Fruit fly (Drosophila melanogaster): ENCODE data around the gene Csl4.

The Csl4 gene

dm6 chr2L:11119966-11120517, 3.3 kb downstream of the Csl4 start, which contains the start of gene CG6230 (continued):
- no peak for TF ChIP-seq so (GFP tag; IDR thresholded peaks at IDR 0.05)
- no peak for TF ChIP-seq dmrt99B (tag; optimal IDR thresholded peaks at IDR 0.05)
- no peak for TF ChIP-seq dm (GFP tag; optimal IDR thresholded peaks at IDR 0.05)
- no peak for TF ChIP-seq aop (GFP tag; IDR thresholded peaks at IDR 0.05)
- TF ChIP-seq dimm (GFP tag; IDR thresholded peaks at IDR 0.05) = no peak
- TF ChIP-seq Spps (tag; optimal IDR thresholded peaks at IDR 0.05) = no peak
- peak; percentile 27 for TF ChIP-seq sens (GFP tag)
- TF ChIP-seq CG8359 (GFP tag; optimal IDR thresholded peaks at IDR 0.05; ENCODE audit: borderline replicate concordance) = no peak
- peak; percentile 86 for TF ChIP-seq Dref (GFP tag; IDR thresholded peaks at IDR 0.05)
- peak; percentile 24 for TF ChIP-seq trem (tag; optimal IDR thresholded peaks at IDR 0.05)
- TF ChIP-seq tna (GFP tag; IDR thresholded peaks at IDR 0.05; ENCODE audit: partially characterized antibody) = 0 out of 2 replicates have a peak, but pooled peaks have one; percentile 37
- no peak for TF ChIP-seq CG4707 (GFP tag; optimal IDR thresholded peaks at IDR 0.05)
- peak; percentile 64 for TF ChIP-seq ato (GFP tag; IDR thresholded peaks at IDR 0.05; ENCODE audit: partially characterized antibody)
- no peak for TF ChIP-seq CG1603 (tag; optimal IDR thresholded peaks at IDR 0.05)
- no peak for TF ChIP-seq odd (GFP tag; optimal IDR thresholded peaks at IDR 0.05)
- TF ChIP-seq sr (GFP tag; IDR thresholded peaks at IDR 0.05) = no peak
- TF ChIP-seq Atf3 (GFP tag; optimal IDR thresholded peaks at IDR 0.05) = no peak
- no peak for TF ChIP-seq chn (GFP tag; optimal IDR thresholded peaks at IDR 0.05)
- peak; percentile 78 for TF ChIP-seq Myb (GFP tag; optimal IDR thresholded peaks at IDR 0.05)
- TF ChIP-seq CG15479 (GFP tag; optimal IDR thresholded peaks at IDR 0.05) = no peak
- no peak for TF ChIP-seq CG12071 (GFP tag; optimal IDR thresholded peaks at IDR 0.05)
- peak; percentile 61 for TF ChIP-seq Sry-δ (GFP tag; optimal IDR thresholded peaks at IDR 0.05)
- no peak for TF ChIP-seq Hsf (GFP tag; optimal IDR thresholded peaks at IDR 0.05)
- TF ChIP-seq CG33557 (GFP tag; optimal IDR thresholded peaks at IDR 0.05) = no peak
- peak; percentile 73 for TF ChIP-seq CG34224 (GFP tag; IDR thresholded peaks at IDR 0.05; ENCODE audit: partially characterized antibody)
- no peak for TF ChIP-seq salm (tag; optimal IDR thresholded peaks at IDR 0.05)
- no peak for TF ChIP-seq CG1024 (GFP tag; IDR thresholded peaks at IDR 0.05)
- TF ChIP-seq sna (GFP tag; IDR thresholded peaks at IDR 0.05; ENCODE audit: partially characterized antibody) = peak; percentile 60
- TF ChIP-seq Eip74EF (GFP tag; optimal IDR thresholded peaks at IDR 0.05) = no peak
- no peak for TF ChIP-seq CG6654 (GFP tag; optimal IDR thresholded peaks at IDR 0.05)
- TF ChIP-seq CG11247 (GFP tag; IDR thresholded peaks at IDR 0.05) = no peak
- TF ChIP-seq CG10543 (GFP tag; optimal IDR thresholded peaks at IDR 0.05) = no peak
- TF ChIP-seq CG31388 (GFP tag; optimal IDR thresholded peaks at IDR 0.05) = no peak
- no peak for TF ChIP-seq luna (GFP tag; optimal IDR thresholded peaks at IDR 0.05)
- no peak for TF ChIP-seq Hey (tag; optimal IDR thresholded peaks at IDR 0.05)
- no peak for TF ChIP-seq ssp (GFP tag; IDR thresholded peaks at IDR 0.05)
- TF ChIP-seq eyg (GFP tag; optimal IDR thresholded peaks at IDR 0.05) = no peak
- no peak for TF ChIP-seq ind (GFP tag; optimal IDR thresholded peaks at IDR 0.05)
- TF ChIP-seq Oaz (GFP tag; IDR thresholded peaks at IDR 0.05) = no peak
- no peak for TF ChIP-seq fd102C (GFP tag; optimal IDR thresholded peaks at IDR 0.05)
- no peak for TF ChIP-seq br (optimal IDR thresholded peaks at IDR 0.05)
- no peak for TF ChIP-seq CG6175 (GFP tag; IDR thresholded peaks at IDR 0.05)
- no peak for TF ChIP-seq row (GFP tag; IDR thresholded peaks at IDR 0.05)
- TF ChIP-seq fd96Cb (tag; optimal IDR thresholded peaks at IDR 0.05) = no peak
- no peak for TF ChIP-seq HmgD (GFP tag; optimal IDR thresholded peaks at IDR 0.05)
- no peak for TF ChIP-seq danr (GFP tag; IDR thresholded peaks at IDR 0.05)
- TF ChIP-seq sug (tag; optimal IDR thresholded peaks at IDR 0.05) = no peak
- no peak for TF ChIP-seq kay (GFP tag; optimal IDR thresholded peaks at IDR 0.05)
- TF ChIP-seq lbe (GFP tag; optimal IDR thresholded peaks at IDR 0.05) = no peak
- no peak for TF ChIP-seq scrt (GFP tag; optimal IDR thresholded peaks at IDR 0.05)
- TF ChIP-seq BEAF-32 (GFP tag; optimal IDR thresholded peaks at IDR 0.05) = peak; percentile 70
- no peak for TF ChIP-seq hth (optimal IDR thresholded peaks at IDR 0.05)

Data from whole organism, embryonic.